Worm (Caenorhabditis elegans) whole organism, early embryonic: Measurements from ENCODE around the gene Y97E10AL.1.

Source experiments
- hmg-4 ChIP-seq: fragments of 200-800 bp; sonication (Bioruptor generic); optimal IDR thresholded peaks from 2 replicates; lab custom pipeline; 2018; ENCODE audit warnings: mild to moderate bottlenecking, missing genetic modification characterization, missing compliant biosample characterization
- pes-1 ChIP-seq: fragments of 200-800 bp; sonication (Bioruptor generic); IDR thresholded peaks from 2 replicates; pipeline ENCODE4 v1.3.6; 2022; ENCODE audit warnings: missing genetic modification reagents, missing genetic modification characterization, missing compliant biosample characterization

DNA sequence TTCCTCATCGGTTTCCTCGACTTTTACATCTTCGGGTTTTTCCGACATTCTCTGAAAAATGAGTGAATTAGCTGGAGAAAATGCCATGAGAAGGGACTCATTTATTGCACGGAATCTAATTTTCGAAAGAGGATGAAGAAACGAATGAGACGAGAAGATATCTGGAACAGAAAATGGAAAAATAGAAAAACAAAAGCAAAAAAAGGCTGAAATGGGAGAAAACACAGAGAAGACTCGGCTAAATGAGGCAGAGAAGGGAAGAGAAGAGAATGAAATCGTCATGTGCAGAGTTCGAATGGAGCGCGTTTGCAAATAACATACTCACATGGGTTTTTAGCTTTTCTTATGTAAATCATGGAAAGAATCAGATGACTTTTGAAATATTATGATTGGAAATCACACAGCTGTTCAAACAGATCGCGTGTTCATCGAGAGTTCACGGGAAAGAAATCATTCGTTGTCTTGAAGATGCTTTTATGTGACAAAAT, 28.0 kb downstream of the Y97E10AL.1 start, which contains the start of gene Y97E10AR.6:
- TF ChIP-seq pes-1 (no peak), hmg-4 (GFP tag; lab: Kevin White, UChicago) (no peak)
